Worm (Caenorhabditis elegans) whole organism, L3 larva: ENCODE data around the gene clec-208.
"Not testable (repeated sequence)": the region's sequence is repeated elsewhere in the genome, so short reads cannot be mapped to it uniquely, and the experiment has no call there.

Source experiments
- R02D3.7 ChIP-seq: fragments of 150-350 bp; optimal IDR thresholded peaks from 2 replicates; lab custom pipeline; 2014; ENCODE audit warnings: missing biosample characterization, missing genetic modification characterization
- aly-2 ChIP-seq: fragments of 150-350 bp; optimal IDR thresholded peaks from 2 replicates; lab custom pipeline; 2014; ENCODE audit warnings: missing biosample characterization, missing genetic modification characterization
- ceh-16 ChIP-seq: sonication (generic microtip); optimal IDR thresholded peaks from 2 replicates; lab custom pipeline; 2017; ENCODE audit warnings: missing biosample characterization, missing genetic modification characterization
- ceh-9 ChIP-seq: sonication (generic microtip); optimal IDR thresholded peaks from 2 replicates; lab custom pipeline; 2018; ENCODE audit warnings: missing biosample characterization, missing genetic modification characterization
- egl-27 ChIP-seq: sonication (generic microtip); optimal IDR thresholded peaks from 4 replicates; lab custom pipeline; 2017; ENCODE audit warnings: missing biosample characterization, missing genetic modification reagents, missing genetic modification characterization
- egl-5 ChIP-seq: fragments of 150-350 bp; optimal IDR thresholded peaks from 2 replicates; lab custom pipeline; 2017; ENCODE audit warnings: missing biosample characterization, missing genetic modification reagents, missing genetic modification characterization, inconsistent platforms
- elt-1 ChIP-seq: fragments of 150-350 bp; optimal IDR thresholded peaks from 2 replicates; lab custom pipeline; 2014; ENCODE audit warnings: missing biosample characterization, missing genetic modification characterization
- elt-2 ChIP-seq: sonication (generic microtip); optimal IDR thresholded peaks from 2 replicates; lab custom pipeline; 2016; ENCODE audit warnings: missing genetic modification reagents, mild to moderate bottlenecking, missing genetic modification characterization, missing compliant biosample characterization
- elt-3 ChIP-seq, 3 experiments: fragments of 150-350 bp in 1 of 3; sonication (generic microtip) in 2 of 3; optimal IDR thresholded peaks; 2 replicates in 2 of 3; 4 replicates in 1 of 3; lab custom pipeline; 2014 to 2017; ENCODE audit warnings: missing biosample characterization in 3 of 3, missing genetic modification characterization in 3 of 3
- fkh-10 ChIP-seq: sonication (generic microtip); optimal IDR thresholded peaks from 2 replicates; lab custom pipeline; 2017; ENCODE audit warnings: missing biosample characterization, missing genetic modification reagents, missing genetic modification characterization
- fos-1 ChIP-seq: fragments of 150-350 bp; optimal IDR thresholded peaks from 2 replicates; lab custom pipeline; 2014; ENCODE audit warnings: missing biosample characterization, missing genetic modification characterization
- hmg-11 ChIP-seq: sonication (generic microtip); optimal IDR thresholded peaks from 2 replicates; lab custom pipeline; 2016; ENCODE audit warnings: missing genetic modification characterization, missing compliant biosample characterization
- jun-1 ChIP-seq: fragments of 150-350 bp; optimal IDR thresholded peaks from 2 replicates; lab custom pipeline; 2014; ENCODE audit warnings: missing biosample characterization, missing genetic modification reagents, missing genetic modification characterization
- lsy-12 ChIP-seq: sonication (generic microtip); optimal IDR thresholded peaks from 2 replicates; lab custom pipeline; 2016; ENCODE audit warnings: mild to moderate bottlenecking, missing genetic modification characterization, missing compliant biosample characterization
- mdl-1 ChIP-seq: fragments of 150-350 bp; optimal IDR thresholded peaks from 2 replicates; lab custom pipeline; 2014; ENCODE audit warnings: missing biosample characterization, missing genetic modification characterization
- nhr-11 ChIP-seq: fragments of 150-350 bp; optimal IDR thresholded peaks from 2 replicates; lab custom pipeline; 2014; ENCODE audit warnings: missing biosample characterization, missing genetic modification characterization
- nhr-25 ChIP-seq: sonication (generic microtip); optimal IDR thresholded peaks from 2 replicates; lab custom pipeline; 2017; ENCODE audit warnings: missing biosample characterization, missing genetic modification characterization
- nhr-28 ChIP-seq: fragments of 150-350 bp; optimal IDR thresholded peaks from 2 replicates; lab custom pipeline; 2014; ENCODE audit warnings: missing biosample characterization, missing genetic modification characterization
- nhr-43 ChIP-seq: sonication (generic microtip); optimal IDR thresholded peaks from 2 replicates; lab custom pipeline; 2016; ENCODE audit warnings: mild to moderate bottlenecking, missing genetic modification characterization, missing compliant biosample characterization; ENCODE audit not compliant: poor library complexity, severe bottlenecking
- nhr-76 ChIP-seq: fragments of 150-350 bp; sonication (generic microtip); optimal IDR thresholded peaks from 5 replicates; lab custom pipeline; 2014; ENCODE audit warnings: missing biosample characterization, missing genetic modification characterization
- nhr-77 ChIP-seq: fragments of 150-350 bp; optimal IDR thresholded peaks from 2 replicates; lab custom pipeline; 2014; ENCODE audit warnings: missing biosample characterization, missing genetic modification characterization
- pha-4 ChIP-seq: fragments of 150-350 bp; optimal IDR thresholded peaks from 2 replicates; lab custom pipeline; 2014; ENCODE audit warnings: missing biosample characterization, missing genetic modification reagents, missing genetic modification characterization
- pqm-1 ChIP-seq: fragments of 150-350 bp; optimal IDR thresholded peaks from 2 replicates; lab custom pipeline; 2017; ENCODE audit warnings: missing biosample characterization, missing genetic modification characterization, inconsistent platforms
- sea-2 ChIP-seq: fragments of 150-350 bp; sonication (generic microtip); optimal IDR thresholded peaks from 4 replicates; lab custom pipeline; 2014; ENCODE audit warnings: missing biosample characterization, missing genetic modification reagents, missing genetic modification characterization
- snpc-4 ChIP-seq: fragments of 150-350 bp; optimal IDR thresholded peaks from 2 replicates; lab custom pipeline; 2014; ENCODE audit warnings: missing biosample characterization, missing genetic modification characterization
- tbx-2 ChIP-seq: sonication (generic microtip); optimal IDR thresholded peaks from 2 replicates; lab custom pipeline; 2016; ENCODE audit warnings: mild to moderate bottlenecking, missing genetic modification characterization, missing compliant biosample characterization
- unc-39 ChIP-seq: sonication (generic microtip); optimal IDR thresholded peaks from 4 replicates; lab custom pipeline; 2017; ENCODE audit warnings: missing biosample characterization, missing genetic modification characterization
- unc-62 ChIP-seq: fragments of 150-350 bp; sonication (generic microtip); optimal IDR thresholded peaks from 4 replicates; lab custom pipeline; 2014; ENCODE audit warnings: missing biosample characterization, missing genetic modification reagents, missing genetic modification characterization
- ztf-11 ChIP-seq: fragments of 150-350 bp; optimal IDR thresholded peaks from 2 replicates; lab custom pipeline; 2014; ENCODE audit warnings: missing biosample characterization, missing genetic modification characterization
- ztf-4 ChIP-seq: fragments of 150-350 bp; optimal IDR thresholded peaks from 2 replicates; lab custom pipeline; 2014; ENCODE audit warnings: missing biosample characterization, missing genetic modification characterization

Gene clec-208

ce11 chrV:2081894-2082293 lies 15.9 kb upstream of the clec-208 start:
- TF ChIP-seq egl-5 (tag; lab: Kevin White, UChicago) (peak; percentile 1), jun-1 (tag; lab: Kevin White, UChicago) (no peak)

- no peak for TF ChIP-seq snpc-4 (tag; lab: Kevin White, UChicago)
- TF ChIP-seq fkh-10 (GFP tag; lab: Kevin White, UChicago): no peak
- no peak for TF ChIP-seq unc-62 (GFP tag; lab: Kevin White, UChicago)
- TF ChIP-seq jun-1 (tag; lab: Kevin White, UChicago): no peak
- no peak for TF ChIP-seq ztf-4 (tag; lab: Kevin White, UChicago)
- TF ChIP-seq elt-3 (tag; optimal IDR thresholded peaks at IDR 0.05; lab: Kevin White, UChicago): no peak
- no peak for TF ChIP-seq nhr-77 (tag; lab: Kevin White, UChicago)
- no peak for TF ChIP-seq ceh-16 (tag; lab: Kevin White, UChicago)
- no peak for TF ChIP-seq R02D3.7 (tag; lab: Kevin White, UChicago)
- TF ChIP-seq pqm-1 (tag; lab: Kevin White, UChicago): no peak
Measured at ce11 chrV:2083869-2084268, 13.9 kb upstream of the clec-208 start.

ce11 chrV:2085745-2086267 lies 11.9 kb upstream of the clec-208 start, which contains the start of gene F36F12.3:
F36F12.3 (plus strand) TSS chrV:2085795.
- not testable (repeated sequence) for TF ChIP-seq pha-4 (tag; lab: Kevin White, UChicago); mdl-1 (tag; lab: Kevin White, UChicago); fkh-10 (GFP tag; lab: Kevin White, UChicago)

- not testable (repeated sequence) for TF ChIP-seq nhr-25; mdl-1 (tag; lab: Kevin White, UChicago); lsy-12
Measured at ce11 chrV:2090321-2090720, 7.4 kb upstream of the clec-208 start, which contains the start of gene ztf-28. ztf-28 (plus strand) TSS chrV:2090669.

- TF ChIP-seq fos-1 (tag; lab: Kevin White, UChicago) (no peak), nhr-76 (no peak), nhr-43 (no peak), unc-62 (GFP tag; lab: Kevin White, UChicago) (no peak), ceh-16 (tag; lab: Kevin White, UChicago) (no peak), aly-2 (no peak), unc-39 (no peak), nhr-11 (tag; lab: Kevin White, UChicago) (no peak), hmg-11 (tag; lab: Kevin White, UChicago) (no peak)
Measured at ce11 chrV:2095204-2095603, 2.5 kb upstream of the clec-208 start, which contains the start of gene F36F12.2. F36F12.2 (minus strand) TSS chrV:2095304.

ce11 chrV:2095772-2096171 lies 2.0 kb upstream of the clec-208 start, which contains the start of gene clec-207:
clec-207 (plus strand) TSS chrV:2096072.
- TF ChIP-seq sea-2 (GFP tag; lab: Kevin White, UChicago) (no peak), aly-2 (no peak), tbx-2 (tag; lab: Kevin White, UChicago) (no peak), nhr-43 (no peak), nhr-28 (tag; lab: Kevin White, UChicago) (no peak), elt-2 (tag; lab: Kevin White, UChicago) (no peak), nhr-77 (tag; lab: Kevin White, UChicago) (no peak), egl-27 (tag; lab: Kevin White, UChicago) (no peak), hmg-11 (tag; lab: Kevin White, UChicago) (no peak), ztf-11 (tag; lab: Kevin White, UChicago) (no peak), elt-1 (no peak), unc-39 (no peak), mdl-1 (tag; lab: Kevin White, UChicago) (no peak), ceh-9 (tag; lab: Kevin White, UChicago) (no peak), pha-4 (tag; lab: Kevin White, UChicago) (no peak), lsy-12 (no peak)
